Worm (Caenorhabditis elegans) whole organism, L1 larva: ENCODE measurements around the gene srd-59.

Experiments used
- F16B12.6 ChIP-seq: fragments of 150-350 bp; optimal IDR thresholded peaks from 2 replicates; lab custom pipeline; 2014; ENCODE audit warnings: missing biosample characterization, missing genetic modification characterization
- ces-1 ChIP-seq: fragments of 150-350 bp; optimal IDR thresholded peaks from 2 replicates; lab custom pipeline; 2014; ENCODE audit warnings: missing biosample characterization, missing genetic modification reagents, missing genetic modification characterization
- fos-1 ChIP-seq: fragments of 150-350 bp; optimal IDR thresholded peaks from 2 replicates; lab custom pipeline; 2014; ENCODE audit warnings: missing biosample characterization, missing genetic modification characterization
- lin-39 ChIP-seq: fragments of 150-350 bp; optimal IDR thresholded peaks from 2 replicates; lab custom pipeline; 2014; ENCODE audit warnings: missing biosample characterization, missing genetic modification reagents, missing genetic modification characterization
- nhr-237 ChIP-seq: fragments of 150-350 bp; optimal IDR thresholded peaks from 2 replicates; lab custom pipeline; 2014; ENCODE audit warnings: missing biosample characterization, missing genetic modification characterization
- skn-1 ChIP-seq: fragments of 150-350 bp; optimal IDR thresholded peaks from 2 replicates; lab custom pipeline; 2014; ENCODE audit warnings: missing biosample characterization, missing genetic modification characterization
- snu-23 ChIP-seq: sonication (generic microtip); optimal IDR thresholded peaks from 2 replicates; lab custom pipeline; 2016; ENCODE audit warnings: missing genetic modification characterization, missing compliant biosample characterization

DNA sequence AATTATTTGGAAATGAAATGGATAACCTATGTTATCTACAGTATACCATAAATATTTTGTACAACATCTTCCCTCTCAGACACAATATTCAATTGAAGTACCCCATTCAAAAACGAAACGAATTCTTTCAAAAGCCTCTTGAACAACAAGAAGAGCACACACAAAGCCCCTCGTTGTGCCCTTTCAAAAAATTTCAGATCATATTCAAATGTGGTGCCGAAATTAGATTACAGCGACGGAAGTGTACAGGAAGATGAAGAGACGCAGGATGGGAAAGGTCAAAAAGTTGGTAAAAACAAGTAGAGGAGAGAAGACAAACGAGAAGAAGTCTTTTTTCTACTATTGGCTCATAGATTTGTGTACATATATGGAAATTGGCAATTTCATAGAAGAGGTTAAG lies 29.4 kb upstream of the srd-59 start:
- no peak for TF ChIP-seq nhr-237 (tag; lab: Kevin White, UChicago)
- no peak for TF ChIP-seq skn-1 (tag; lab: Kevin White, UChicago)
- no peak for TF ChIP-seq lin-39 (tag; lab: Kevin White, UChicago)
- TF ChIP-seq snu-23: no peak
- TF ChIP-seq fos-1 (tag; lab: Kevin White, UChicago): no peak
- no peak for TF ChIP-seq ces-1
- no peak for TF ChIP-seq F16B12.6 (tag; lab: Kevin White, UChicago)
